Fruit fly (Drosophila melanogaster) ovary, adult (tissue): ENCODE results near the gene mRpL40.
A peak's percentile ranks its signal among the peaks of the same experiment; 100 is the strongest.

Experiments
- CG17801 ChIP-seq: fragments of 200-800 bp; optimal IDR thresholded peaks from 2 replicates; lab custom pipeline; 2019; ENCODE audit warnings: missing biosample characterization, mild to moderate bottlenecking, missing genetic modification characterization, moderate library complexity; ENCODE audit not compliant: partially characterized antibody

mRpL40 gene

DNA sequence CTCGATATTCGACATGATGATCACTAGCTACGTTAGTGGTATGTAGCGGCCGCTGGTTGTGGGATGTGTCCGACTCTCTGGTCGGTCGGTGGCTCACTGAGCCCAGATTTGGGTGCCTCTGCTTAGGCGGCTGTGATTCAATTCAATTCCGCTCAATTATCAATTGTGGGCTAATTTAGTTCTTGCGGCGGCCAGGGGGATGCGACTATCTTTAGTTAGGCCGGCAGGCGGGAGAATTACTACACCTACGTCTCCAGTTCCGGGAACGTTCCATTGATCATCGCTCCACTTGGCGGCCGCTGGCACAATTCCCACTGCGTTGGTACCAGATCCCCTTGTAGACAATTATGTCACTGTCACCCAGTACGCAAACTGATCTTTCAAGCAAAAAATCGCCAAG is 10.8 kb downstream of the mRpL40 start, which contains the start of the genes bumpel and CG45676:
Gene bumpel (minus strand): TSS at position 101 of the 400 bp plus-strand sequence.
Gene CG45676 (plus strand): TSS at position 318 of the 400 bp plus-strand sequence.
- TF ChIP-seq CG17801 (GFP tag; lab: Kevin White, UChicago) = no peak

DNA sequence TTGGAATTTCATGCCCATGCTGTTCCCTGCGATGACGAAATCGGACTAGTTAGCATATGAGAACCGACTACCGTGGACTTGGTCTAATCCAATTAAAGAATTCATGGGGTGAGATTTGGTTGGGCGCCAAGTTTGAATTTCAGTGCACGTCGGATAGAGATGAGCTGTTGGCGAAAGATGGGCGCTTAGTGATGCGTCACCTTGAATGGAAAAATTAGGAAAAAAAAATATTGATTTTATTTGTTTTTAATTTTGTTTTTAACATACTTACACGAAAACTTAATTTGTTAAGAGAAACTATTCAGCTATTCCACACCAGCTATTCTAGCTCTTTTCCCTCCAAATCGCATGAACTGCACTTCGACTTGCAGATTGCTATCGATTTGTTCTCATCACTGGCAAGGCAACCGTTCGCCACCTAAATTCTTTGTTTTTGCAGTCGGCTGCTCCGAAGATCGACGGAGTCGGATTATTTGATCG is 14.0 kb downstream of the mRpL40 start, which contains the start of the genes ninaG and Sptz:
Gene ninaG (minus strand): TSS at position 51 of the 480 bp plus-strand sequence.
Gene Sptz (plus strand): TSS at position 450 of the 480 bp plus-strand sequence.
- TF ChIP-seq CG17801 (GFP tag; lab: Kevin White, UChicago) = peak; percentile 83

DNA sequence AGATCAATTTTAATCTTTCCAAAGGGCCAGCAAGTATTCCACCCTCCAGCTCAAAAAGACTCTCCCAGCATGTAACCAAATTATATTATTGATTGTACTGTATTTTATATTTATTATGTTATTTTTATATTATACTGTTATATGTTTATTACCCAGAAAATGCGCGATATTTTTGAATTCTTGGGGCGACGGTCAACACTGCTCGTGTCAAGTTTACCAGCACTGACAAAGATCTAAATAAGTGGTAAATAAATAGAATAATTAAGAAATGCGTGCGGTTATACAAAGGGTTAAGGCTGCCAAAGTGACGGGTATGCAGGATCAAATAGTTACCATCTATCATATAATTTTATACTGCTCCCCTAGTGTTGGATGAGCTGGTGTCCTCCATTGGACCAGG is 22.1 kb downstream of the mRpL40 start, which contains the start of gene Dtd:
Gene Dtd (plus strand): TSS at position 248 of the 400 bp plus-strand sequence.
- TF ChIP-seq CG17801 (GFP tag; lab: Kevin White, UChicago) = no peak

DNA sequence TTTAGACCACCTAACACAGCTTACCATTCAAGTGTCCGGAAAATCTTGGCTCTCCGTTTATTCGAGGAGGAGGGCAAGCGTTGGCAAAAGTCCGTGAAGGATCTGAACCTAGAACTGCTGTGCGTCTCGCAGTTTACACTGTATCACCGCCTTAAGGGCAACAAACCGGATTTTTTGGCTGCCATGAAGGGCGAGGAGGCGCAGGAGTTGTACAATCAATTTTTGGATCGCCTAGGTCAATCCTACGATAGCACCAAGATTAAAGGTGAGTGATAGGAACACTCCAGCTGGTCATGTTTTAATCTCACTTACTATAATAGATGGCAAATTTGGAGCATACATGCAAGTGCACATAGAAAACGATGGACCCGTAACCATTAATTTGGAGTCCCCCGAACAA is 22.6 kb downstream of the mRpL40 start:
- TF ChIP-seq CG17801 (GFP tag; lab: Kevin White, UChicago) = no peak

DNA sequence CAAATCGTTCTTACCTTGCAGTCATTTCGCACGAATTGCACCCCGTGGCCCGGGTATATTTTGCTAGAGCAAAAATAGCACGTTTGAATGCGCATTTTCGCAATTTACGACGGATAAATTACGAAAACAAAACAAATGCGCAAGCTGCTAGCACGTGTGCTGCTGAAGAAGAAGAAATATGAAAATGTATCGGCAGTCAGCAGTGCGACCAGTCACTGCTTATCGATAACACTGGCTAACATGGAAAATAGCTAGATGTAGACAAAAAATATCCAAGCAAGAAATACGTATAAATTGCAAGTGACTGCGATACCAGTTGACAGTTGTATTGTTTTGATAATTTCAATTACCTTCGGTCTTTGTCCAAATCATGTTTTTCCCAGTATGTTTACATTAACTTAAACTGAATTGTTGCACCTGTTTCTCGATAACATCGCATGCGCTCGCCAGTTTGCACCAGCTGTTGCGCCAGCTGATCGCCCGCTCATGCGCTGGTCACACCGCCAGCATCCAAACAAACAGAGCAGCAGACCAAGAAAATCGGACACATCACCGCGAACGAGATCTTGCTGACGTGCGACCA is 23.8 kb downstream of the mRpL40 start, which contains the start of the genes RpL24-like and CG5276:
Gene RpL24-like (minus strand): TSS at position 188 of the 583 bp plus-strand sequence.
Gene CG5276 (plus strand): TSS at position 344 of the 583 bp plus-strand sequence.
- peak; percentile 4 for TF ChIP-seq CG17801 (GFP tag; lab: Kevin White, UChicago)

DNA sequence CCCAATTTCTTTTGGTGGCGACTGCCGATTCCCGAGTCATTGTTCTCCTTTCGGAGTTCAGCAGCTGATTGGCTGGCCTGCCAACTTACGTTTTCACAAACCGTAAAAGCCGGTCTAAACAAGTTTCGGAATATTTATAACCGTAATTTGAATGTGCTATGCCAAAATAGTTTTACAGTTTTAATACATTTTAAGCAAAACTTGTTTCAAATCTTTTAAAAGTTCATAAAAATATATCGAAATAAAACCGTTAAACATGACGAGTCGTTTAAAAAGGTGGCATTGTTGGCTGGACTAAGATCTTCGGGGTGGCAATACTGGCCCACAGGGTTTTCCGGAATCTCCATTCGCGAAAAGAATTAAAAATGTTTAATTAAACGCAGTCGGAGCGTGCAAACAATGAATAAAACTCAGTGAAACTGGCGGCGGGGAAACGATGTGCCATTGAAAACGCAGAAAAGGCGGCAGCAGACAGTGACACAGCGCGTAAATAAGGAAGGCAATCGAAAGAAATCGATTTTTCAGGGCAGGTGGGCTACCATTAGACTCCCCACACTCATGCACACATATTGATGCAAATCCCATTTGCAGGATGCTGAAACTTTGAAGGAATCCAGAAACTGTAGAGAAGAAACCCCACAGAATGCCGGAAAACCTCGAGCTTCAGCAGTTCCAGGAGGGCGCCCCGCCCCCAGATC is 28.0 kb downstream of the mRpL40 start, which contains the start of the genes Exd2 and CG5281:
Gene Exd2 (minus strand): TSS at position 167 of the 698 bp plus-strand sequence.
Gene CG5281 (plus strand): TSS at position 314 of the 698 bp plus-strand sequence.
- TF ChIP-seq CG17801 (GFP tag; lab: Kevin White, UChicago) = peak; percentile 21

DNA sequence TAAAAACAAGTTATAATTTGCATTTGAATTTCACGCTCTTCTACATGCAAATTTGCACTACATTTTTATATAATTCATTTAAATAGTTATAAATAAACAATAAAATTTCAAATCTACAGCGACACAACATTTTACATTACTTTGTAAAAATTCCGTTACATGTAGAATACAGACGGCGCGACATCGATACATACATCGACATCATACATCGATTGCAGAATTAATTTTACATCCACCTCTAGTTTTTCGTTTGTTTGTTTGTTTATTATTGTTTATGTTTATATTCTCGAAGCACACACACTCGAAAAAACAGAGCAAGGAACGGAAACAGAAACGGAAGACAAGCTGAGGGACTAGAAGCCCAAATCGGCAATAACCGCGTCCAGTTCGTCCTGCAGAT is 29.8 kb downstream of the mRpL40 start, which contains the start of gene CG17230:
Gene CG17230 (plus strand): TSS at position 258 of the 400 bp plus-strand sequence.
- no peak for TF ChIP-seq CG17801 (GFP tag; lab: Kevin White, UChicago)

DNA sequence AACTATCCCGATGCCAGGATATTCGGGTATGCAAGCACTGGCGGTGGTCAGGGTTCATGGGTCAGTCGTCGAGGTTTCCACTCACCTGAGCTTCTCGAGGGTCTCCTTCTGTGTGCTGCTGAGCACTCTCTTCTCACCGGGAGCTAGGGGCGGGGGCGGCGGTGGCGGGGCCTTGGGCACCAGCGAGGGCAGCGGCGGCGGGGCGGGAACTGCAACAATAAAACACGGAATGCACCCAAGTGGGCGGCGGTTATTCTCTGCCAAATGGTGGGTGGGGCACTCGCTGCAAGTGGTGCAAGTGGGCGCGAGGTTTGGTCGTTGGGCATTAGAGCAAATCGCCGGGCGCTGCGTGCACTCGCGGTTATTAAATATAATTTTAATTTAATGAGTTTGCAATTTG is 33.3 kb downstream of the mRpL40 start:
- TF ChIP-seq CG17801 (GFP tag; lab: Kevin White, UChicago) = no peak

DNA sequence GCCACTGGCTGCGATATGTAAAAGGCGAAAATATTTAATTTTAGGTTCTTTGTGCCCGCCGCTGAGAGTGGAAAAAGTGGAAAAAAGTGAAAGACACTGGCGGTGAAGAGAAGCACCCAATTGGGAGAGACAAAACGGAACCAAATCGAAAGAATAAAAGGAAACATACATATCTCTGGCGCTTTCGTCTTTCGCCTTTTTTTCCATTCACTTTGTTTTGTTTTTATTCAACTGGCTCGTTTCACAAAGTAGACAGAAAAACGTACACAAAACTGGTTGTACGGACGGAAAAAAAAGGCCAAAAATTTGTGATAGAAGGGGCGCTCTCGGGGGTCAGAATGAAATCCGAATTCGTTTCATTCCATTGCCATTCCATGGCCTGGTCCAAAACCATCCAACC is 42.0 kb downstream of the mRpL40 start:
- TF ChIP-seq CG17801 (GFP tag; lab: Kevin White, UChicago) = no peak

DNA sequence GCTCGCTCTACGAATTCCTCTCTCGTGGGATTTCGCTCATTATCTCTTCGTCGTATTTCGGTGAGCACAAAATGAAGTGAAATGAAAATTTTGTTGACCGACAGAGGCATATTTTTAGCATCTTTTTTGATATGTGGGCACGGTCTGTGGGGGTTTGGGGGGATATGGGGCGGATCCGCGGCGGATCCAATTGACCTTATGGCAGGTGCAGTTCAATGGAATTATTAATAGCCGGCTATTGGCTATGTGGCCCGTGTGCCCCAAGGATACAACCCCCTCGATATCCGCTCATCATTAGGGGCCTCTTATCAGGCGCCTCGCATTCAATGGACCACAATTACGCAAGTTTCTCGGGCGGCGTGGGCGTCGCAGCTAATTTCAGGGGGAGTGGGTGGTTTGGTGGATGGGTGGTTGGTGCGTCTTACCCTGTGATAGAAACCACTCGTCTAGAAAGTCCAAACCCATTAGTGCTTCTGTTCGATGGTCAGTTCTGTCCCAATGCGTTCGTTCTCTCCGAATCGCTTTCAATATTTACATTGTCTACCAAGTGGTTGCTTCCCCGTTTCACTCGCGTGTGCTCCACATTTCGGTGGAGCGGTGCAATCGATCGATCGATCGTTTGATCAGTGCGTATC is 43.6 kb downstream of the mRpL40 start, which contains the start of gene sals:
Gene sals (minus strand): TSS at position 585 of the 635 bp plus-strand sequence.
- TF ChIP-seq CG17801 (GFP tag; lab: Kevin White, UChicago) = no peak

DNA sequence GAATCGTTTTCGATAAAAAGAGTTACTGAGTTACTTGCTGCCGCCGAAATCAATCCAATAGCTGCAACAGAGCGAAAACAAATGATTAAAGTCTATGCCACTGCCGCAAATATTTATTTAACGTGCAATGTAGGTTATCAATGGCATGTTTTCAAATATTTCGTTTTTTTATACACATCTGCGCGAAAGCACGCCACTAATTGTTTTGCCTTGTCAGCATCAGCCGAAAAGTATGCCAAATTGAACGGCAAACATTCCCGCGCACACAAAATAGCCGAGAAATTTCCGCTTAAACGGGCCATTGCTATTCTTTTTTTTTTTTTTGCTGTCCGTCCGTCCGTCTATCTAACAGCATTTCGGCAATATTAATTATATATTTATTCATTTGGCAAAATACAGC is 44.3 kb downstream of the mRpL40 start:
- no peak for TF ChIP-seq CG17801 (GFP tag; lab: Kevin White, UChicago)

DNA sequence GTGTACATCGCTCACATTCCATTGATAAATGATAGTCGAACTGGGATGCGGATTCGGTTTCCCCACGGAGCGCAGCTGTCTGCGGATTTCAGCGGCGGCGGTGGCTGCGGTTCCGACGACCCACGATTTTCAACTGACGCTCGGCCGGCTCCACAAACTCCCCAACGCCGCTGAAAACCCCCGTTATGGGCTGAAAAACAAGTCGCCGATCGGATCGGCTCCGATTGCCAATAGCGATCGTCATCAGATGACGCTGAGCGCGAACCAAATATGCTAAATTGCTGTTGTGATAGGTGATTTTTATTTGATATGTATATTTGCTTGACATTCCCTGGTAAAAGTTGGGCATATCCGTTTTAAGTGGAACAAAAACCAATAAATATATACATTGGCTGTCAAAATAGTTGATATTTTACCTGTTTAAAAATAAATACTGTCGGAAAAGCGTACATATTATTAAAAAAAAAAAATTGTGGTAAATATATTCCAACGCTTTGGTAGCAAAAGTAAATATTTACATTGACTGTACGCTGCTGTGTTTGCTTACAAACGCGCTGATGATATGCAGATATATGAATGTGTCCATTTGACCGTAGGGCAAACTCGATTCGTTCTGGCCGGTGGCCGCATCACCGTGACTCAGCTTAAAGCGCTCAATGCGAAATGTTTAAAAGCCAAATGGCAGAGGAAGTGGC is 46.6 kb downstream of the mRpL40 start:
- peak; percentile 59 for TF ChIP-seq CG17801 (GFP tag; lab: Kevin White, UChicago)

DNA sequence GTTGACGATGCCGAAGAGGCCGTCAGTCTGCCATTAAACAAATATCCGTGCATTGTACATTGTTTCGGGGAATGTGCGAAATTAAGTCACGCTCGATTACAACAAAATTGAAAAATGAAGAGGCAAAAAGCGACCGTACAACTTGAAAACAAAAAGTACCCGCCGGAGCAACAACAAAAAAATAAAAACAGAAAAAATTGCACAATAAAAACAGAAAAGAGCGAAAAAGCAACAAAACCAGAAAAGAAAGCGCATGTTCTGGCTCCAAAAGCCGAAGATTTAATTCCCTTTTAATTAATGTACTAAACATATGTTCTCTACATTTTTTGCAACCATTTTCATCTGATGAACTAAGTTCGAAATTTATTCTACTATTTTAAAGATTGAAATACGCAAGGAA is 48.8 kb downstream of the mRpL40 start:
- TF ChIP-seq CG17801 (GFP tag; lab: Kevin White, UChicago) = peak; percentile 71

DNA sequence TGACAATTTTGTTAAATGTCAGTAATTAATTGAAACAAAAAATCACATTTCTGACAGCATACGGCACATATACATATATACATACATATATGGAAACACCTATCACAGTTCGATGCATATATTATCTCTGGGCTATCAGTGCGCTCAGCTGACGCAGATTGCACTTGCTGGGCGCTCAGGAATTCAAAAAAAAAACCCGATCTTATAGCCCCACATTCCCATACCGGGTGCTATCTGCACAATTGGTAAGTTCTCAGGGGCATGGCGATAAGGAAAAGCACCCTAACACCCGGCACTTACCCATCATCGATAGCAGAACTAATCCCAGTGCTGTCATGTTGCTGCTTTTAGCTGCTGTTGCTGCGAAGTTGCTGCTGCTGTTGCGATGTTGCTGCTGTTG is 49.6 kb downstream of the mRpL40 start:
- no peak for TF ChIP-seq CG17801 (GFP tag; lab: Kevin White, UChicago)
